Worm (Caenorhabditis elegans) whole organism, L1 larva: Measurements from ENCODE around the gene T02E9.6.

ENCODE experiments used
- C04F5.9 ChIP-seq: sonication (generic microtip); optimal IDR thresholded peaks from 2 replicates; lab custom pipeline; 2016; ENCODE audit warnings: missing genetic modification characterization, missing compliant biosample characterization
- C16A3.4 ChIP-seq: fragments of 150-350 bp; optimal IDR thresholded peaks from 2 replicates; lab custom pipeline; 2014; ENCODE audit warnings: missing biosample characterization, missing genetic modification characterization
- C34B4.2 ChIP-seq: sonication (generic microtip); optimal IDR thresholded peaks from 2 replicates; lab custom pipeline; 2017; ENCODE audit warnings: mild to moderate bottlenecking, missing genetic modification characterization, missing compliant biosample characterization
- F16B12.6 ChIP-seq: fragments of 150-350 bp; optimal IDR thresholded peaks from 2 replicates; lab custom pipeline; 2014; ENCODE audit warnings: missing biosample characterization, missing genetic modification characterization
- aha-1 ChIP-seq: fragments of 150-350 bp; optimal IDR thresholded peaks from 2 replicates; lab custom pipeline; 2014; ENCODE audit warnings: missing biosample characterization, missing genetic modification characterization
- alr-1 ChIP-seq: fragments of 200-800 bp; sonication (Bioruptor generic); optimal IDR thresholded peaks from 2 replicates; lab custom pipeline; 2018; ENCODE audit warnings: borderline replicate concordance, mild to moderate bottlenecking, missing genetic modification characterization, missing compliant biosample characterization
- aly-2 ChIP-seq: fragments of 150-350 bp; optimal IDR thresholded peaks from 2 replicates; lab custom pipeline; 2014; ENCODE audit warnings: missing biosample characterization, missing genetic modification characterization
- ama-1 ChIP-seq: fragments of 150-350 bp; optimal IDR thresholded peaks from 2 replicates; lab custom pipeline; 2014
- ceh-63 ChIP-seq: fragments of 200-800 bp; sonication (Bioruptor generic); optimal IDR thresholded peaks from 2 replicates; lab custom pipeline; 2018; ENCODE audit warnings: mild to moderate bottlenecking, missing genetic modification characterization, missing compliant biosample characterization
- ceh-8 ChIP-seq: fragments of 200-800 bp; sonication (Bioruptor generic); optimal IDR thresholded peaks from 2 replicates; lab custom pipeline; 2018; ENCODE audit warnings: mild to moderate bottlenecking, missing genetic modification characterization, moderate library complexity, missing compliant biosample characterization
- ceh-82 ChIP-seq, 3 experiments: fragments of 150-350 bp in 1 of 3; sonication (generic microtip) in 2 of 3; optimal IDR thresholded peaks; 2 replicates each; lab custom pipeline; 2014 to 2017; ENCODE audit warnings: missing biosample characterization in 3 of 3, missing genetic modification characterization in 3 of 3
- ceh-88 ChIP-seq: fragments of 200-800 bp; sonication (Bioruptor generic); IDR thresholded peaks from 2 replicates; pipeline ENCODE4 v1.3.6; 2022; ENCODE audit warnings: missing genetic modification characterization, missing compliant biosample characterization
- dpl-1 ChIP-seq, 3 experiments: fragments of 150-350 bp in 2 of 3; sonication (generic microtip) in 1 of 3; optimal IDR thresholded peaks; 2 replicates each; lab custom pipeline; 2014 to 2017; ENCODE audit warnings: missing biosample characterization in 3 of 3, missing genetic modification characterization in 3 of 3, missing genetic modification reagents in 3 of 3
- efl-1 ChIP-seq, 4 experiments: fragments of 150-350 bp; optimal IDR thresholded peaks in 3 of 4; peaks in 1 of 4; 1 replicate in 1 of 4; 2 replicates in 3 of 4; lab custom pipeline; 2014; ENCODE audit warnings: missing biosample characterization in 2 of 4, missing genetic modification characterization in 2 of 4, missing genetic modification reagents in 2 of 4
- efl-3 ChIP-seq: fragments of 200-800 bp; sonication (Bioruptor generic); optimal IDR thresholded peaks from 2 replicates; lab custom pipeline; 2018; ENCODE audit warnings: mild to moderate bottlenecking, missing genetic modification characterization, missing compliant biosample characterization
- ets-5 ChIP-seq: fragments of 200-800 bp; sonication (Bioruptor generic); IDR thresholded peaks from 2 replicates; pipeline ENCODE4 v1.3.6; 2022; ENCODE audit warnings: missing genetic modification characterization, missing compliant biosample characterization
- fkh-4 ChIP-seq: sonication (generic microtip); optimal IDR thresholded peaks from 2 replicates; lab custom pipeline; 2016; ENCODE audit warnings: missing compliant biosample characterization, missing genetic modification characterization, borderline replicate concordance
- fkh-8 ChIP-seq: sonication (generic microtip); optimal IDR thresholded peaks from 2 replicates; lab custom pipeline; 2016; ENCODE audit warnings: mild to moderate bottlenecking, missing genetic modification characterization, missing compliant biosample characterization
- fos-1 ChIP-seq: fragments of 150-350 bp; optimal IDR thresholded peaks from 2 replicates; lab custom pipeline; 2014; ENCODE audit warnings: missing biosample characterization, missing genetic modification characterization
- hlh-17 ChIP-seq: fragments of 200-800 bp; sonication (Bioruptor generic); optimal IDR thresholded peaks from 2 replicates; lab custom pipeline; 2018; ENCODE audit warnings: missing genetic modification characterization, mild to moderate bottlenecking, missing compliant biosample characterization, moderate library complexity, borderline replicate concordance
- jun-1 ChIP-seq: fragments of 150-350 bp; optimal IDR thresholded peaks from 2 replicates; lab custom pipeline; 2014; ENCODE audit warnings: missing biosample characterization, missing genetic modification reagents, missing genetic modification characterization
- lin-13 ChIP-seq: fragments of 150-350 bp; optimal IDR thresholded peaks from 2 replicates; lab custom pipeline; 2014; ENCODE audit warnings: missing biosample characterization, missing genetic modification reagents, missing genetic modification characterization
- lir-3 ChIP-seq: sonication (generic microtip); optimal IDR thresholded peaks from 2 replicates; lab custom pipeline; 2016; ENCODE audit warnings: mild to moderate bottlenecking, missing genetic modification characterization, moderate library complexity, missing compliant biosample characterization; ENCODE audit not compliant: poor library complexity
- lsy-2 ChIP-seq, 2 experiments: fragments of 150-350 bp; optimal IDR thresholded peaks; 2 replicates each; lab custom pipeline; 2014; ENCODE audit warnings: missing biosample characterization in 2 of 2, missing genetic modification characterization in 2 of 2
- mab-9 ChIP-seq: fragments of 200-800 bp; sonication (Bioruptor generic); IDR thresholded peaks from 2 replicates; pipeline ENCODE4 v1.3.6; 2022; ENCODE audit warnings: missing genetic modification reagents, missing genetic modification characterization, missing compliant biosample characterization
- mdl-1 ChIP-seq, 2 experiments: fragments of 150-350 bp; optimal IDR thresholded peaks; 2 replicates each; lab custom pipeline; 2014 to 2017; ENCODE audit warnings: missing biosample characterization in 2 of 2, missing genetic modification characterization in 2 of 2, inconsistent platforms in 1 of 2
- mef-2 ChIP-seq: fragments of 150-350 bp; optimal IDR thresholded peaks from 2 replicates; lab custom pipeline; 2014; ENCODE audit warnings: missing biosample characterization, missing genetic modification characterization
- mep-1 ChIP-seq: fragments of 150-350 bp; optimal IDR thresholded peaks from 2 replicates; lab custom pipeline; 2014; ENCODE audit warnings: missing biosample characterization, missing genetic modification characterization
- nhr-11 ChIP-seq: fragments of 150-350 bp; optimal IDR thresholded peaks from 2 replicates; lab custom pipeline; 2014; ENCODE audit warnings: missing biosample characterization, missing genetic modification characterization
- nhr-19 ChIP-seq: fragments of 200-800 bp; sonication (Bioruptor generic); conservative IDR thresholded peaks from 2 replicates; pipeline ENCODE4 v1.3.6; 2022; ENCODE audit warnings: missing genetic modification characterization, missing compliant biosample characterization
- nhr-20 ChIP-seq: sonication (generic microtip); optimal IDR thresholded peaks from 2 replicates; lab custom pipeline; 2016; ENCODE audit warnings: mild to moderate bottlenecking, missing genetic modification characterization, missing compliant biosample characterization
- nhr-28 ChIP-seq: fragments of 150-350 bp; optimal IDR thresholded peaks from 2 replicates; lab custom pipeline; 2014; ENCODE audit warnings: missing biosample characterization, missing genetic modification characterization
- nhr-71 ChIP-seq: sonication (generic microtip); optimal IDR thresholded peaks from 2 replicates; lab custom pipeline; 2016; ENCODE audit warnings: mild to moderate bottlenecking, missing genetic modification characterization, moderate library complexity, missing compliant biosample characterization
- nhr-77 ChIP-seq: fragments of 150-350 bp; optimal IDR thresholded peaks from 2 replicates; lab custom pipeline; 2014; ENCODE audit warnings: missing biosample characterization, missing genetic modification characterization
- nhr-84 ChIP-seq: sonication (generic microtip); optimal IDR thresholded peaks from 2 replicates; lab custom pipeline; 2017; ENCODE audit warnings: missing biosample characterization, missing genetic modification characterization
- nhr-85 ChIP-seq: sonication (generic microtip); peaks from one replicate; lab custom pipeline; 2016; ENCODE audit warnings: missing genetic modification characterization, inconsistent platforms, missing compliant biosample characterization
- pax-3 ChIP-seq: fragments of 200-800 bp; sonication (Bioruptor generic); optimal IDR thresholded peaks from 2 replicates; lab custom pipeline; 2018; ENCODE audit warnings: mild to moderate bottlenecking, missing genetic modification characterization, moderate library complexity, missing compliant biosample characterization
- skn-1 ChIP-seq: fragments of 150-350 bp; optimal IDR thresholded peaks from 2 replicates; lab custom pipeline; 2014; ENCODE audit warnings: missing biosample characterization, missing genetic modification characterization
- snpc-4 ChIP-seq: fragments of 150-350 bp; optimal IDR thresholded peaks from 2 replicates; lab custom pipeline; 2014; ENCODE audit warnings: missing biosample characterization, missing genetic modification characterization
- sox-4 ChIP-seq: sonication (generic microtip); optimal IDR thresholded peaks from 2 replicates; lab custom pipeline; 2016; ENCODE audit warnings: missing genetic modification characterization, missing compliant biosample characterization
- sptf-1 ChIP-seq: fragments of 150-350 bp; optimal IDR thresholded peaks from 2 replicates; lab custom pipeline; 2014; ENCODE audit warnings: missing biosample characterization, missing genetic modification characterization
- tlp-1 ChIP-seq: fragments of 150-350 bp; optimal IDR thresholded peaks from 2 replicates; lab custom pipeline; 2014; ENCODE audit warnings: missing biosample characterization, missing genetic modification characterization
- unc-130 ChIP-seq: fragments of 150-350 bp; optimal IDR thresholded peaks from 2 replicates; lab custom pipeline; 2017; ENCODE audit warnings: missing biosample characterization, missing genetic modification characterization, inconsistent platforms
- unc-30 ChIP-seq: sonication (generic microtip); optimal IDR thresholded peaks from 2 replicates; lab custom pipeline; 2017; ENCODE audit warnings: missing biosample characterization, missing genetic modification characterization
- unc-62 ChIP-seq: fragments of 150-350 bp; optimal IDR thresholded peaks from 2 replicates; lab custom pipeline; 2014; ENCODE audit warnings: missing biosample characterization, missing genetic modification reagents, missing genetic modification characterization
- unc-86 ChIP-seq: sonication (generic microtip); optimal IDR thresholded peaks from 2 replicates; lab custom pipeline; 2016; ENCODE audit warnings: missing genetic modification characterization, missing compliant biosample characterization
- unc-98 ChIP-seq: fragments of 200-800 bp; sonication (Bioruptor generic); IDR thresholded peaks from 2 replicates; pipeline ENCODE4 v1.3.6; 2022; ENCODE audit warnings: missing genetic modification characterization, missing compliant biosample characterization
- vab-15 ChIP-seq: sonication (generic microtip); optimal IDR thresholded peaks from 2 replicates; lab custom pipeline; 2017; ENCODE audit warnings: missing genotype, mild to moderate bottlenecking, missing genetic modification characterization, missing compliant biosample characterization
- zag-1 ChIP-seq: fragments of 150-350 bp; optimal IDR thresholded peaks from 2 replicates; lab custom pipeline; 2014; ENCODE audit warnings: missing biosample characterization, missing genetic modification characterization
- zip-4 ChIP-seq: fragments of 200-800 bp; sonication (Bioruptor generic); optimal IDR thresholded peaks from 2 replicates; lab custom pipeline; 2018; ENCODE audit warnings: mild to moderate bottlenecking, missing genetic modification characterization, moderate library complexity, missing compliant biosample characterization
- ztf-11 ChIP-seq, 2 experiments: sonication (generic microtip); optimal IDR thresholded peaks; 2 replicates each; lab custom pipeline; 2016 to 2017; ENCODE audit warnings: missing genetic modification characterization in 2 of 2, missing biosample characterization in 1 of 2, missing compliant biosample characterization in 1 of 2
- ztf-4 ChIP-seq: fragments of 150-350 bp; optimal IDR thresholded peaks from 2 replicates; lab custom pipeline; 2014; ENCODE audit warnings: missing biosample characterization, missing genetic modification characterization

Gene T02E9.6

ce11 chrV:11375150-11375792, 41.2 kb upstream of the T02E9.6 start, which contains the start of gene cnb-1 (continued):
- TF ChIP-seq skn-1 (tag; lab: Kevin White, UChicago) (peak; percentile 63), nhr-28 (tag; lab: Kevin White, UChicago) (no peak), ceh-8 (no peak), hlh-17 (no peak), fkh-4 (tag; lab: Kevin White, UChicago) (peak; percentile 63), ceh-88 (GFP tag; lab: Robert Waterston, UW) (no peak), sox-4 (tag; lab: Kevin White, UChicago) (peak; percentile 31), zag-1 (no peak), ama-1 (lab: Kevin White, UChicago) (peak; percentile 29), nhr-84 (tag; lab: Kevin White, UChicago) (no peak), ceh-63 (no peak), tlp-1 (no peak), nhr-71 (peak; percentile 88), zip-4 (GFP tag; lab: Kevin White, UChicago) (no peak), unc-130 (tag; lab: Kevin White, UChicago) (no peak), unc-86 (tag; lab: Kevin White, UChicago) (peak; percentile 81), C16A3.4 (tag; lab: Kevin White, UChicago) (no peak), mep-1 (tag; lab: Kevin White, UChicago) (peak; percentile 79), lin-13 (GFP tag; lab: Kevin White, UChicago) (peak; percentile 19), jun-1 (tag; lab: Kevin White, UChicago) (peak; percentile 56), unc-62 (GFP tag; lab: Kevin White, UChicago) (no peak), mef-2 (tag; lab: Kevin White, UChicago) (no peak), efl-3 (GFP tag; lab: Kevin White, UChicago) (no peak), C34B4.2 (no peak), aly-2 (tag; lab: Kevin White, UChicago) (peak; percentile 10), lir-3 (tag; lab: Kevin White, UChicago) (peak; percentile 62), F16B12.6 (no peak), fkh-8 (tag; lab: Kevin White, UChicago) (peak; percentile 78), nhr-77 (tag; lab: Kevin White, UChicago) (no peak), C04F5.9 (no peak), lsy-2 (tag; optimal IDR thresholded peaks at IDR 0.05; lab: Kevin White, UChicago) (peak; percentile 66 to 73), unc-30 (tag; lab: Kevin White, UChicago) (no peak), mab-9 (GFP tag; lab: Robert Waterston, UW) (peak; percentile 52; the same call in 1 of the 2 replicates), sptf-1 (tag; lab: Kevin White, UChicago) (no peak), nhr-85 (tag; lab: Kevin White, UChicago) (peak; percentile 77), alr-1 (tag; lab: Kevin White, UChicago) (no peak), ceh-82 (tag; optimal IDR thresholded peaks at IDR 0.05; lab: Kevin White, UChicago) (peak; percentile 22 to 60 (median 38)), unc-98 (GFP tag; lab: Robert Waterston, UW) (no peak), efl-1 (optimal IDR thresholded peaks at IDR 0.05; lab: Kevin White, UChicago) (peak; percentile 74 to 85), efl-1 (GFP tag; optimal IDR thresholded peaks at IDR 0.05 in 1 of 2; lab: Kevin White, UChicago) (peak; percentile 39 to 93), vab-15 (no peak), ztf-11 (tag; optimal IDR thresholded peaks at IDR 0.05; lab: Kevin White, UChicago) (peak in 1 of 2 experiments; percentile 7), snpc-4 (tag; lab: Kevin White, UChicago) (peak; percentile 55), pax-3 (tag; lab: Kevin White, UChicago) (no peak), ztf-4 (tag; lab: Kevin White, UChicago) (no peak), nhr-11 (tag; lab: Kevin White, UChicago) (peak; percentile 17), aha-1 (tag; lab: Kevin White, UChicago) (peak; percentile 10), ets-5 (GFP tag; lab: Robert Waterston, UW) (no peak), nhr-19 (GFP tag; lab: Robert Waterston, UW) (peak; percentile 62), fos-1 (tag; lab: Kevin White, UChicago) (peak; percentile 36), mdl-1 (tag; optimal IDR thresholded peaks at IDR 0.05; lab: Kevin White, UChicago) (peak in 1 of 2 experiments; percentile 37), dpl-1 (GFP tag; optimal IDR thresholded peaks at IDR 0.05; lab: Kevin White, UChicago) (peak in 2 of 3 experiments; percentile 30 to 39), nhr-20 (tag; lab: Kevin White, UChicago) (peak; percentile 59)
